Fruit fly (Drosophila melanogaster): ENCODE data around the gene Vps45.

The Vps45 gene

dm6 chr3R:9598099-9598498 is 34.4 kb downstream of the Vps45 start (continued):
- TF ChIP-seq CG2116 (GFP tag; optimal IDR thresholded peaks at IDR 0.05): no peak
- TF ChIP-seq Tbp (GFP tag; optimal IDR thresholded peaks at IDR 0.05): no peak
- TF ChIP-seq CG4360 (GFP tag; IDR thresholded peaks at IDR 0.05): no peak
- TF ChIP-seq CG9609 (GFP tag; optimal IDR thresholded peaks at IDR 0.05): no peak
- TF ChIP-seq CG12942 (GFP tag; optimal IDR thresholded peaks at IDR 0.05): no peak
- TF ChIP-seq gsb (GFP tag; IDR thresholded peaks at IDR 0.05): no peak
- peak; percentile 43 for TF ChIP-seq pum (GFP tag; optimal IDR thresholded peaks at IDR 0.05)
- no peak for TF ChIP-seq CG4730 (GFP tag; IDR thresholded peaks at IDR 0.05)
- TF ChIP-seq ranshi (GFP tag; IDR thresholded peaks at IDR 0.05): 0 out of 2 replicates have a peak, but pooled peaks have one; percentile 11
- no peak for TF ChIP-seq CG8281 (tag; optimal IDR thresholded peaks at IDR 0.05)
- TF ChIP-seq zf30C (GFP tag; optimal IDR thresholded peaks at IDR 0.05): peak; percentile 41
- peak; percentile 63 for TF ChIP-seq grau (tag; optimal IDR thresholded peaks at IDR 0.05)
- TF ChIP-seq Adf1 (GFP tag; IDR thresholded peaks at IDR 0.05): no peak
- TF ChIP-seq CG17385 (GFP tag; optimal IDR thresholded peaks at IDR 0.05): peak; percentile 51
- TF ChIP-seq CG11504 (tag; optimal IDR thresholded peaks at IDR 0.05): peak; percentile 74
- no peak for TF ChIP-seq CG16813 (GFP tag; IDR thresholded peaks at IDR 0.05; ENCODE audit: partially characterized antibody)
- TF ChIP-seq ac (GFP tag; optimal IDR thresholded peaks at IDR 0.05): no peak
- TF ChIP-seq Oli (tag; optimal IDR thresholded peaks at IDR 0.05): peak; percentile 74
- no peak for TF ChIP-seq nom (GFP tag; optimal IDR thresholded peaks at IDR 0.05)
- TF ChIP-seq CG1792 (GFP tag; optimal IDR thresholded peaks at IDR 0.05): no peak
- peak; percentile 49; the same call in 1 of the 2 replicates for TF ChIP-seq chm (GFP tag; IDR thresholded peaks at IDR 0.05)
- no peak for TF ChIP-seq D19B (GFP tag; optimal IDR thresholded peaks at IDR 0.05)
- no peak for TF ChIP-seq zfh2 (GFP tag; optimal IDR thresholded peaks at IDR 0.05)
- no peak for TF ChIP-seq Awh (GFP tag; IDR thresholded peaks at IDR 0.05)
- peak in 1 of 2 experiments; percentile 20 for TF ChIP-seq dpn (GFP tag; optimal IDR thresholded peaks at IDR 0.05)
- no peak for TF ChIP-seq otp (GFP tag; IDR thresholded peaks at IDR 0.05)
- TF ChIP-seq nerfin-2 (GFP tag; IDR thresholded peaks at IDR 0.05; ENCODE audit: partially characterized antibody): no peak
- no peak for TF ChIP-seq CG10959 (GFP tag; IDR thresholded peaks at IDR 0.05)
- no peak for TF ChIP-seq CG14860 (GFP tag; IDR thresholded peaks at IDR 0.05; ENCODE audit: partially characterized antibody)
- no peak for TF ChIP-seq Bgb (GFP tag; IDR thresholded peaks at IDR 0.05; ENCODE audit: partially characterized antibody)
- no peak for TF ChIP-seq CG31224 (GFP tag; IDR thresholded peaks at IDR 0.05)
- TF ChIP-seq CG11560 (tag; IDR thresholded peaks at IDR 0.05): no peak
- 0 out of 2 replicates have a peak, but pooled peaks have one; percentile 21 for TF ChIP-seq seq (GFP tag; IDR thresholded peaks at IDR 0.05)
- no peak for TF ChIP-seq Trl (optimal IDR thresholded peaks at IDR 0.05)
- peak; percentile 36 for TF ChIP-seq Trl (GFP tag; optimal IDR thresholded peaks at IDR 0.05)
- TF ChIP-seq CG7839 (tag; optimal IDR thresholded peaks at IDR 0.05): peak; percentile 21
- TF ChIP-seq CG5180 (GFP tag; optimal IDR thresholded peaks at IDR 0.05): no peak
- TF ChIP-seq sens-2 (GFP tag; IDR thresholded peaks at IDR 0.05): no peak
- TF ChIP-seq Jarid2 (GFP tag; optimal IDR thresholded peaks at IDR 0.05): no peak
- TF ChIP-seq ftz-f1 (GFP tag; optimal IDR thresholded peaks at IDR 0.05): no peak
- peak; percentile 75; the same call in 2 of the 3 replicates for TF ChIP-seq ci (GFP tag; IDR thresholded peaks at IDR 0.05)
- TF ChIP-seq CG7786 (GFP tag; optimal IDR thresholded peaks at IDR 0.05): peak; percentile 12
- no peak for TF ChIP-seq CG18476 (GFP tag; optimal IDR thresholded peaks at IDR 0.05)
- TF ChIP-seq PHDP (tag; optimal IDR thresholded peaks at IDR 0.05): peak; percentile 43
- no peak for TF ChIP-seq caup (GFP tag; optimal IDR thresholded peaks at IDR 0.05; ENCODE audit: severe bottlenecking)
- TF ChIP-seq NC2α (GFP tag; optimal IDR thresholded peaks at IDR 0.05): peak; percentile 33
- peak; percentile 44; the same call in 1 of the 2 replicates for TF ChIP-seq lmd (GFP tag; IDR thresholded peaks at IDR 0.05)
- TF ChIP-seq Side (GFP tag; optimal IDR thresholded peaks at IDR 0.05): no peak
- TF ChIP-seq CG6791 (GFP tag; IDR thresholded peaks at IDR 0.05; ENCODE audit: partially characterized antibody): no peak
- peak; percentile 59; the same call in 1 of the 2 replicates for TF ChIP-seq ara (GFP tag; IDR thresholded peaks at IDR 0.05)
- TF ChIP-seq GATAe (GFP tag; conservative IDR thresholded peaks at IDR 0.05): no peak
- no peak for TF ChIP-seq tgo (GFP tag; IDR thresholded peaks at IDR 0.05)

All from whole organism, embryonic.